Fruit fly (Drosophila melanogaster): ENCODE data around the gene Rrp1.

DNA sequence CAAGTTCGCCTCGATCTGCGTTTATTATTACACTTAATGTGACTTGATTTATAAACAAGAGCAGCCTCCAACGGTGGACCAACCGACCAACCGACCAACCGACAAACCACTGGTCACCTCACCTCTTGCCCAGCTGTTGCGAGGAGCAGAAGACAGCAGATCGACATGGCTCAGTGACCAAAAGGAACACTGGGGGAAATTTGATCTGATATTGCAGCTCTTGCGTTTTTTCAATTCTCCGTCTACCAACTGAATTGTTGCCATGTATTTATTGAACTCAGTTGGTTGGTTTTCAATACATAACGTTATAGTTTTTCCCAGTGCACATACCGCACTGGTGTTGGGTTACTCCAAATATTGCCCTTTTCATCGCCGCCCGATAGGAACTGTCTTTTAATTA, 32.3 kb upstream of the Rrp1 start:
- TF ChIP-seq CTCF (optimal IDR thresholded peaks at IDR 0.05) (no peak), CG8478 (optimal IDR thresholded peaks at IDR 0.05) (no peak)
